Fruit fly (Drosophila melanogaster) whole organism, embryonic: ENCODE data around the gene CG33095.

Experiments
- Atf3 ChIP-seq: fragments of 200-800 bp; sonication (Bioruptor generic); optimal IDR thresholded peaks from 3 replicates; lab custom pipeline; 2016; ENCODE audit warnings: missing biosample characterization, missing genetic modification characterization
- B-H2 ChIP-seq: fragments of 200-800 bp; sonication (Bioruptor generic); optimal IDR thresholded peaks from 2 replicates; lab custom pipeline; 2018; ENCODE audit warnings: missing biosample characterization, mild to moderate bottlenecking, missing genetic modification characterization
- CG1024 ChIP-seq: fragments of 200-800 bp; sonication (Bioruptor generic); IDR thresholded peaks from 2 replicates; pipeline ENCODE4 v1.3.6; 2022; ENCODE audit warnings: missing biosample characterization, missing genetic modification characterization
- CG10462 ChIP-seq: fragments of 200-800 bp; sonication (Bioruptor generic); optimal IDR thresholded peaks from 2 replicates; lab custom pipeline; 2016; ENCODE audit warnings: missing biosample characterization, missing genetic modification characterization
- CG11398 ChIP-seq: fragments of 200-800 bp; sonication (Bioruptor generic); optimal IDR thresholded peaks from 2 replicates; lab custom pipeline; 2016; ENCODE audit warnings: missing biosample characterization, missing genetic modification characterization
- CG12155 ChIP-seq: fragments of 200-800 bp; sonication (Bioruptor generic); optimal IDR thresholded peaks from 3 replicates; lab custom pipeline; 2016; ENCODE audit warnings: missing biosample characterization, missing genetic modification characterization
- CG13123 ChIP-seq: fragments of 200-800 bp; sonication (Bioruptor generic); optimal IDR thresholded peaks from 2 replicates; lab custom pipeline; 2016; ENCODE audit warnings: missing biosample characterization, missing genetic modification characterization
- CG13894 ChIP-seq: fragments of 200-800 bp; sonication (Bioruptor generic); optimal IDR thresholded peaks from 3 replicates; lab custom pipeline; 2018; ENCODE audit warnings: missing biosample characterization, mild to moderate bottlenecking, missing genetic modification characterization, moderate library complexity
- CG14050 ChIP-seq: fragments of 200-800 bp; sonication (Bioruptor generic); IDR thresholded peaks from 3 replicates; pipeline ENCODE4 v1.3.6; 2022; ENCODE audit warnings: missing biosample characterization, missing genetic modification characterization
- CG17829 ChIP-seq: fragments of 200-800 bp; optimal IDR thresholded peaks from 2 replicates; lab custom pipeline; 2019; ENCODE audit warnings: missing biosample characterization, mild to moderate bottlenecking, missing genetic modification characterization, moderate library complexity
- CG18619 ChIP-seq: fragments of 200-800 bp; sonication (Bioruptor generic); optimal IDR thresholded peaks from 3 replicates; lab custom pipeline; 2017; ENCODE audit warnings: missing biosample characterization, mild to moderate bottlenecking, missing genetic modification characterization
- CG30403 ChIP-seq: fragments of 200-800 bp; sonication (Bioruptor generic); optimal IDR thresholded peaks from 3 replicates; lab custom pipeline; 2016; ENCODE audit warnings: missing biosample characterization, missing genetic modification characterization
- CG31365 ChIP-seq: fragments of 200-800 bp; sonication (Bioruptor generic); optimal IDR thresholded peaks from 2 replicates; lab custom pipeline; 2018; ENCODE audit warnings: missing biosample characterization, mild to moderate bottlenecking, missing genetic modification characterization
- CG31388 ChIP-seq: fragments of 200-800 bp; sonication (Bioruptor generic); optimal IDR thresholded peaks from 2 replicates; lab custom pipeline; 2016; ENCODE audit warnings: missing biosample characterization, missing genetic modification characterization
- CG34422 ChIP-seq: fragments of 200-800 bp; sonication (Bioruptor generic); IDR thresholded peaks from 3 replicates; pipeline ENCODE4 v1.3.6; 2022; ENCODE audit warnings: missing biosample characterization, missing genetic modification characterization
- CG3995 ChIP-seq: fragments of 200-800 bp; sonication (Bioruptor generic); optimal IDR thresholded peaks from 3 replicates; lab custom pipeline; 2016; ENCODE audit warnings: missing biosample characterization, missing genetic modification characterization
- CG4424 ChIP-seq: fragments of 200-800 bp; sonication (Bioruptor generic); optimal IDR thresholded peaks from 3 replicates; lab custom pipeline; 2016; ENCODE audit warnings: missing biosample characterization, missing genetic modification characterization
- CG4707 ChIP-seq: fragments of 200-800 bp; sonication (Bioruptor generic); optimal IDR thresholded peaks from 2 replicates; lab custom pipeline; 2018; ENCODE audit warnings: missing biosample characterization, mild to moderate bottlenecking, missing genetic modification characterization, moderate library complexity
- CG6272 ChIP-seq: fragments of 200-800 bp; sonication (Bioruptor generic); IDR thresholded peaks from 2 replicates; pipeline ENCODE4 v1.3.6; 2022; ENCODE audit warnings: missing biosample characterization, missing genetic modification characterization
- CG6654 ChIP-seq: fragments of 200-800 bp; sonication (Bioruptor generic); optimal IDR thresholded peaks from 2 replicates; lab custom pipeline; 2017; ENCODE audit warnings: missing biosample characterization, mild to moderate bottlenecking, missing genetic modification characterization
- CG6765 ChIP-seq: fragments of 200-800 bp; sonication (Bioruptor generic); optimal IDR thresholded peaks from 3 replicates; lab custom pipeline; 2017; ENCODE audit warnings: missing biosample characterization, mild to moderate bottlenecking, missing genetic modification characterization
- CG7963 ChIP-seq: fragments of 200-800 bp; sonication (Bioruptor generic); IDR thresholded peaks from 3 replicates; pipeline ENCODE4 v1.3.6; 2022; ENCODE audit warnings: missing biosample characterization, missing genetic modification characterization; ENCODE audit not compliant: partially characterized antibody
- CG8089 ChIP-seq: fragments of 200-800 bp; sonication (Bioruptor generic); optimal IDR thresholded peaks from 3 replicates; lab custom pipeline; 2016; ENCODE audit warnings: missing biosample characterization, missing genetic modification characterization
- CG8478 ChIP-seq: fragments of >200 bp; optimal IDR thresholded peaks from 2 replicates; lab custom pipeline; 2018
- CG9797 ChIP-seq: fragments of 200-800 bp; sonication (Bioruptor generic); optimal IDR thresholded peaks from 3 replicates; lab custom pipeline; 2018; ENCODE audit warnings: missing biosample characterization, mild to moderate bottlenecking, missing genetic modification characterization
- CG9932 ChIP-seq: fragments of 200-800 bp; sonication (Bioruptor generic); IDR thresholded peaks from 2 replicates; pipeline ENCODE4 v1.3.6; 2022; ENCODE audit warnings: missing biosample characterization, missing genetic modification characterization
- Dll ChIP-seq: fragments of 200-800 bp; sonication (Bioruptor generic); IDR thresholded peaks from 4 replicates; pipeline ENCODE4 v1.3.6; 2022; ENCODE audit warnings: missing biosample characterization, missing genetic modification characterization; ENCODE audit not compliant: partially characterized antibody
- Kr ChIP-seq: fragments of 200-800 bp; sonication (Bioruptor generic); optimal IDR thresholded peaks from 2 replicates; lab custom pipeline; 2017; ENCODE audit warnings: missing biosample characterization, mild to moderate bottlenecking, missing genetic modification characterization
- Ptx1 ChIP-seq: fragments of 200-800 bp; sonication (Bioruptor generic); IDR thresholded peaks from 2 replicates; pipeline ENCODE4 v1.3.6; 2022; ENCODE audit warnings: missing biosample characterization, missing genetic modification characterization
- Sin3A ChIP-seq: fragments of >200 bp; optimal IDR thresholded peaks from 2 replicates; lab custom pipeline; 2018
- Sox102F ChIP-seq: fragments of 200-800 bp; sonication (Bioruptor generic); optimal IDR thresholded peaks from 2 replicates; lab custom pipeline; 2018; ENCODE audit warnings: missing biosample characterization, mild to moderate bottlenecking, missing genetic modification characterization, moderate library complexity
- Sry-β ChIP-seq: fragments of 200-800 bp; sonication (Bioruptor generic); optimal IDR thresholded peaks from 2 replicates; lab custom pipeline; 2018; ENCODE audit warnings: missing biosample characterization, mild to moderate bottlenecking, missing genetic modification characterization, moderate library complexity
- Sry-δ ChIP-seq: fragments of 200-800 bp; sonication (Bioruptor generic); optimal IDR thresholded peaks from 2 replicates; lab custom pipeline; 2016; ENCODE audit warnings: missing biosample characterization, missing genetic modification characterization
- Taf1 ChIP-seq: fragments of 200-800 bp; sonication (Bioruptor generic); IDR thresholded peaks from 2 replicates; pipeline ENCODE4 v1.3.6; 2022; ENCODE audit warnings: missing biosample characterization, missing genetic modification characterization
- br ChIP-seq: fragments of >200 bp; optimal IDR thresholded peaks from 2 replicates; lab custom pipeline; 2017
- cato ChIP-seq: fragments of 200-800 bp; sonication (Bioruptor generic); optimal IDR thresholded peaks from 2 replicates; lab custom pipeline; 2016; ENCODE audit warnings: missing biosample characterization, missing genetic modification characterization, borderline replicate concordance
- chif ChIP-seq, 2 experiments: fragments of 200-800 bp; sonication (Bioruptor generic); optimal IDR thresholded peaks; 3 replicates each; lab custom pipeline; 2016; ENCODE audit warnings: missing biosample characterization in 2 of 2, missing genetic modification characterization in 2 of 2
- crol ChIP-seq: fragments of 200-800 bp; sonication (Bioruptor generic); IDR thresholded peaks from 2 replicates; pipeline ENCODE4 v1.3.6; 2022; ENCODE audit warnings: missing biosample characterization, missing genetic modification characterization
- dmrt11E ChIP-seq: fragments of 200-800 bp; sonication (Bioruptor generic); optimal IDR thresholded peaks from 3 replicates; lab custom pipeline; 2018; ENCODE audit warnings: missing biosample characterization, mild to moderate bottlenecking, missing genetic modification characterization, moderate library complexity
- ind ChIP-seq: fragments of 200-800 bp; sonication (Bioruptor generic); optimal IDR thresholded peaks from 3 replicates; lab custom pipeline; 2016; ENCODE audit warnings: missing biosample characterization, missing genetic modification characterization
- insv ChIP-seq, 2 experiments: fragments of 200-800 bp; sonication (Bioruptor generic); optimal IDR thresholded peaks; 3 replicates each; lab custom pipeline; 2016 to 2018; ENCODE audit warnings: missing biosample characterization in 2 of 2, missing genetic modification characterization in 2 of 2
- inv ChIP-seq: fragments of 200-800 bp; sonication (Bioruptor generic); IDR thresholded peaks from 2 replicates; pipeline ENCODE4 v1.3.6; 2022; ENCODE audit warnings: missing biosample characterization, missing genetic modification characterization; ENCODE audit not compliant: partially characterized antibody
- lbe ChIP-seq: fragments of 200-800 bp; sonication (Bioruptor generic); optimal IDR thresholded peaks from 2 replicates; lab custom pipeline; 2016; ENCODE audit warnings: missing biosample characterization, mild to moderate bottlenecking, missing genetic modification characterization
- luna ChIP-seq: fragments of 200-800 bp; sonication (Bioruptor generic); optimal IDR thresholded peaks from 2 replicates; lab custom pipeline; 2016; ENCODE audit warnings: missing biosample characterization, missing genetic modification characterization
- phol ChIP-seq: fragments of 200-800 bp; sonication (Bioruptor generic); optimal IDR thresholded peaks from 3 replicates; lab custom pipeline; 2018; ENCODE audit warnings: missing biosample characterization, mild to moderate bottlenecking, missing genetic modification characterization, moderate library complexity
- psq ChIP-seq: fragments of 200-800 bp; sonication (Bioruptor generic); optimal IDR thresholded peaks from 2 replicates; lab custom pipeline; 2017; ENCODE audit warnings: missing biosample characterization, missing genetic modification characterization
- pum ChIP-seq: fragments of 200-800 bp; sonication (Bioruptor generic); optimal IDR thresholded peaks from 2 replicates; lab custom pipeline; 2016; ENCODE audit warnings: missing biosample characterization, missing genetic modification characterization
- sima ChIP-seq: fragments of 200-800 bp; sonication (Bioruptor generic); optimal IDR thresholded peaks from 2 replicates; lab custom pipeline; 2016; ENCODE audit warnings: missing biosample characterization, missing genetic modification characterization
- slou ChIP-seq: fragments of 200-800 bp; sonication (Bioruptor generic); optimal IDR thresholded peaks from 3 replicates; lab custom pipeline; 2016; ENCODE audit warnings: missing biosample characterization, missing genetic modification characterization
- so ChIP-seq: fragments of 200-800 bp; sonication (Bioruptor generic); IDR thresholded peaks from 3 replicates; pipeline ENCODE4 v1.3.6; 2022; ENCODE audit warnings: missing biosample characterization, missing genetic modification characterization
- tio ChIP-seq: fragments of 200-800 bp; sonication (Bioruptor generic); optimal IDR thresholded peaks from 2 replicates; lab custom pipeline; 2017; ENCODE audit warnings: missing biosample characterization, missing genetic modification characterization, inconsistent platforms
- vvl ChIP-seq: fragments of 200-800 bp; sonication (Bioruptor generic); IDR thresholded peaks from 2 replicates; pipeline ENCODE4 v1.3.6; 2022; ENCODE audit warnings: missing biosample characterization, missing genetic modification characterization
- wdn ChIP-seq: fragments of 200-800 bp; sonication (Bioruptor generic); IDR thresholded peaks from 2 replicates; pipeline ENCODE4 v1.3.6; 2022; ENCODE audit warnings: missing biosample characterization, missing genetic modification characterization

CG33095 gene

dm6 chr3R:25069569-25069968, 27.9 kb upstream of the CG33095 start, which contains the start of the genes Stt3B and CG11839 (continued):
- TF ChIP-seq Sox102F (GFP tag; lab: Kevin White, UChicago) = no peak
- peak; percentile 97 for TF ChIP-seq Dll (GFP tag; lab: Robert Waterston, UW)
- TF ChIP-seq inv (GFP tag; lab: Robert Waterston, UW) = peak; percentile 89
- peak; percentile 87 for TF ChIP-seq CG9932
- TF ChIP-seq luna = peak; percentile 25
- no peak for TF ChIP-seq CG18619 (GFP tag; lab: Kevin White, UChicago)
- TF ChIP-seq CG11398 (GFP tag; lab: Kevin White, UChicago) = peak; percentile 64
- peak; percentile 68 for TF ChIP-seq pum (GFP tag; lab: Kevin White, UChicago)
- TF ChIP-seq CG12155 (GFP tag; lab: Kevin White, UChicago) = peak; percentile 79
- no peak for TF ChIP-seq CG1024 (GFP tag; lab: Robert Waterston, UW)
- no peak for TF ChIP-seq CG13894 (tag; lab: Kevin White, UChicago)
- peak; percentile 65; the same call in 1 of the 2 replicates for TF ChIP-seq Taf1 (GFP tag; lab: Robert Waterston, UW)
- TF ChIP-seq B-H2 (GFP tag; lab: Kevin White, UChicago) = peak; percentile 62
- TF ChIP-seq CG4424 = peak; percentile 78
- TF ChIP-seq Atf3 (GFP tag; lab: Kevin White, UChicago) = peak; percentile 45
- TF ChIP-seq CG31388 = peak; percentile 48
- peak; percentile 68 for TF ChIP-seq vvl (GFP tag; lab: Robert Waterston, UW)
- peak; percentile 31 for TF ChIP-seq Sry-β
- TF ChIP-seq chif (GFP tag; optimal IDR thresholded peaks at IDR 0.05; lab: Kevin White, UChicago) = peak; percentile 55 to 82
- TF ChIP-seq CG30403 (GFP tag; lab: Kevin White, UChicago) = peak; percentile 88
- no peak for TF ChIP-seq CG8478 (lab: Kevin White, UChicago)
- TF ChIP-seq CG9797 (GFP tag; lab: Kevin White, UChicago) = peak; percentile 39
- no peak for TF ChIP-seq CG13123 (GFP tag; lab: Kevin White, UChicago)
- TF ChIP-seq lbe (GFP tag; lab: Kevin White, UChicago) = peak; percentile 73
- TF ChIP-seq psq = peak; percentile 42
- TF ChIP-seq wdn (GFP tag; lab: Robert Waterston, UW) = peak; percentile 43; the same call in 1 of the 2 replicates
- TF ChIP-seq tio = no peak
- TF ChIP-seq CG17829 (tag; lab: Kevin White, UChicago) = peak; percentile 72
- TF ChIP-seq CG8089 (GFP tag; lab: Kevin White, UChicago) = peak; percentile 32
- peak in 1 of 2 experiments; percentile 37 for TF ChIP-seq insv (GFP tag; optimal IDR thresholded peaks at IDR 0.05; lab: Kevin White, UChicago)
- TF ChIP-seq CG6654 = no peak
- no peak for TF ChIP-seq CG6272 (GFP tag; lab: Robert Waterston, UW)
- peak; percentile 53 for TF ChIP-seq dmrt11E (tag; lab: Kevin White, UChicago)
- TF ChIP-seq CG4707 (GFP tag; lab: Kevin White, UChicago) = no peak
- TF ChIP-seq CG14050 (GFP tag; lab: Robert Waterston, UW) = peak; percentile 55
- peak; percentile 10 for TF ChIP-seq sima (GFP tag; lab: Kevin White, UChicago)
- TF ChIP-seq crol (GFP tag; lab: Robert Waterston, UW) = no peak
- no peak for TF ChIP-seq CG31365 (tag; lab: Kevin White, UChicago)
- TF ChIP-seq phol (tag; lab: Kevin White, UChicago) = peak; percentile 82
- TF ChIP-seq Kr (GFP tag; lab: Kevin White, UChicago) = no peak
- no peak for TF ChIP-seq cato (GFP tag; lab: Kevin White, UChicago)
- peak; percentile 25; the same call in 1 of the 3 replicates for TF ChIP-seq so (GFP tag; lab: Robert Waterston, UW)
- TF ChIP-seq Sry-δ (GFP tag; lab: Kevin White, UChicago) = peak; percentile 97
- peak; percentile 66; the same call in 2 of the 3 replicates for TF ChIP-seq CG7963 (GFP tag; lab: Robert Waterston, UW)
- TF ChIP-seq slou = peak; percentile 48
- TF ChIP-seq CG34422 (GFP tag; lab: Robert Waterston, UW) = peak; percentile 89
- peak; percentile 81 for TF ChIP-seq ind (GFP tag; lab: Kevin White, UChicago)
- TF ChIP-seq Sin3A (lab: Kevin White, UChicago) = peak; percentile 93
- peak; percentile 4 for TF ChIP-seq CG6765
- no peak; the same call in 1 of the 2 replicates for TF ChIP-seq Ptx1 (GFP tag; lab: Robert Waterston, UW)
- TF ChIP-seq CG10462 = peak; percentile 39
- no peak for TF ChIP-seq br
- peak; percentile 4 for TF ChIP-seq CG3995 (GFP tag; lab: Kevin White, UChicago)
